Fruit fly (Drosophila melanogaster) whole organism, embryonic: ENCODE measurements around the gene Rbp1-like.

Source experiments
- Atf6 ChIP-seq: fragments of 200-800 bp; sonication (Bioruptor generic); IDR thresholded peaks from 2 replicates; pipeline ENCODE4 v1.3.6; 2022; ENCODE audit warnings: missing biosample characterization, missing genetic modification characterization
- Bdp1 ChIP-seq: fragments of 200-800 bp; sonication (Bioruptor generic); optimal IDR thresholded peaks from 3 replicates; lab custom pipeline; 2016; ENCODE audit warnings: missing biosample characterization, missing genetic modification characterization
- CG10366 ChIP-seq: fragments of 200-800 bp; sonication (Bioruptor generic); IDR thresholded peaks from 2 replicates; pipeline ENCODE4 v1.3.6; 2022; ENCODE audit warnings: missing biosample characterization, missing genetic modification characterization
- CG11085 ChIP-seq: fragments of 200-800 bp; sonication (Bioruptor generic); IDR thresholded peaks from 2 replicates; pipeline ENCODE4 v1.3.6; 2022; ENCODE audit warnings: missing biosample characterization, missing genetic modification characterization
- CG12236 ChIP-seq: fragments of 200-800 bp; sonication (Bioruptor generic); optimal IDR thresholded peaks from 2 replicates; lab custom pipeline; 2016; ENCODE audit warnings: missing biosample characterization, missing genetic modification characterization
- CG13287 ChIP-seq: fragments of 200-800 bp; sonication (Bioruptor generic); IDR thresholded peaks from 2 replicates; pipeline ENCODE4 v1.3.6; 2022; ENCODE audit warnings: missing biosample characterization, missing genetic modification characterization; ENCODE audit not compliant: partially characterized antibody
- CG14050 ChIP-seq: fragments of 200-800 bp; sonication (Bioruptor generic); IDR thresholded peaks from 3 replicates; pipeline ENCODE4 v1.3.6; 2022; ENCODE audit warnings: missing biosample characterization, missing genetic modification characterization
- CG15011 ChIP-seq: fragments of 200-800 bp; sonication (Bioruptor generic); optimal IDR thresholded peaks from 3 replicates; lab custom pipeline; 2018; ENCODE audit warnings: missing biosample characterization, mild to moderate bottlenecking, missing genetic modification characterization
- CG17912 ChIP-seq: fragments of 200-800 bp; sonication (Bioruptor generic); optimal IDR thresholded peaks from 2 replicates; lab custom pipeline; 2018; ENCODE audit warnings: missing biosample characterization, mild to moderate bottlenecking, missing genetic modification characterization
- CG1832 ChIP-seq: fragments of 200-800 bp; sonication (Bioruptor generic); optimal IDR thresholded peaks from 2 replicates; lab custom pipeline; 2017; ENCODE audit warnings: missing biosample characterization, mild to moderate bottlenecking, missing genetic modification characterization, inconsistent platforms
- CG31224 ChIP-seq: fragments of 200-800 bp; sonication (Bioruptor generic); IDR thresholded peaks from 2 replicates; pipeline ENCODE4 v1.3.6; 2022; ENCODE audit warnings: missing biosample characterization, missing genetic modification characterization
- CG3995 ChIP-seq: fragments of 200-800 bp; sonication (Bioruptor generic); optimal IDR thresholded peaks from 3 replicates; lab custom pipeline; 2016; ENCODE audit warnings: missing biosample characterization, missing genetic modification characterization
- CG4282 ChIP-seq: fragments of 200-800 bp; sonication (Bioruptor generic); optimal IDR thresholded peaks from 2 replicates; lab custom pipeline; 2016; ENCODE audit warnings: missing biosample characterization, missing genetic modification characterization
- CG5245 ChIP-seq: fragments of 200-800 bp; sonication (Bioruptor generic); optimal IDR thresholded peaks from 3 replicates; lab custom pipeline; 2016; ENCODE audit warnings: missing biosample characterization, missing genetic modification characterization
- CG7963 ChIP-seq: fragments of 200-800 bp; sonication (Bioruptor generic); IDR thresholded peaks from 3 replicates; pipeline ENCODE4 v1.3.6; 2022; ENCODE audit warnings: missing biosample characterization, missing genetic modification characterization; ENCODE audit not compliant: partially characterized antibody
- CG8290 ChIP-seq, 3 experiments: fragments of 200-800 bp; sonication (Bioruptor generic); optimal IDR thresholded peaks; 2 replicates each; lab custom pipeline; 2016 to 2019; ENCODE audit warnings: missing biosample characterization in 3 of 3, missing genetic modification characterization in 3 of 3, mild to moderate bottlenecking in 2 of 3, moderate library complexity in 1 of 3
- CG9797 ChIP-seq: fragments of 200-800 bp; sonication (Bioruptor generic); optimal IDR thresholded peaks from 3 replicates; lab custom pipeline; 2018; ENCODE audit warnings: missing biosample characterization, mild to moderate bottlenecking, missing genetic modification characterization
- D ChIP-seq, 2 experiments: fragments of 200-800 bp in 1 of 2; fragments of >200 bp in 1 of 2; sonication (Bioruptor generic) in 1 of 2; optimal IDR thresholded peaks; 2 replicates in 1 of 2; 3 replicates in 1 of 2; lab custom pipeline; 2017; ENCODE audit warnings: mild to moderate bottlenecking in 1 of 2, missing biosample characterization in 1 of 2, missing genetic modification characterization in 1 of 2, missing genetic modification reagents in 1 of 2
- NFAT ChIP-seq: fragments of 200-800 bp; sonication (Bioruptor generic); IDR thresholded peaks from 2 replicates; pipeline ENCODE4 v1.3.6; 2022; ENCODE audit warnings: missing biosample characterization, missing genetic modification characterization
- Pdp1 ChIP-seq, 2 experiments: fragments of 200-800 bp; sonication (Bioruptor generic); optimal IDR thresholded peaks; 3 replicates each; lab custom pipeline; 2016; ENCODE audit warnings: missing biosample characterization in 2 of 2, missing genetic modification characterization in 2 of 2, mild to moderate bottlenecking in 1 of 2, moderate library complexity in 1 of 2
- Poxn ChIP-seq: fragments of 200-800 bp; sonication (Bioruptor generic); IDR thresholded peaks from 2 replicates; pipeline ENCODE4 v1.3.6; 2022; ENCODE audit warnings: missing biosample characterization, missing genetic modification characterization
- Side ChIP-seq: fragments of 200-800 bp; sonication (Bioruptor generic); optimal IDR thresholded peaks from 2 replicates; lab custom pipeline; 2016; ENCODE audit warnings: missing biosample characterization, missing genetic modification characterization
- Spps ChIP-seq: fragments of 200-800 bp; sonication (Bioruptor generic); optimal IDR thresholded peaks from 2 replicates; lab custom pipeline; 2018; ENCODE audit warnings: missing biosample characterization, mild to moderate bottlenecking, missing genetic modification characterization
- Sry-β ChIP-seq: fragments of 200-800 bp; sonication (Bioruptor generic); optimal IDR thresholded peaks from 2 replicates; lab custom pipeline; 2018; ENCODE audit warnings: missing biosample characterization, mild to moderate bottlenecking, missing genetic modification characterization, moderate library complexity
- Xbp1 ChIP-seq: fragments of 200-800 bp; sonication (Bioruptor generic); optimal IDR thresholded peaks from 3 replicates; lab custom pipeline; 2016; ENCODE audit warnings: missing biosample characterization, mild to moderate bottlenecking, missing genetic modification characterization
- ac ChIP-seq: fragments of 200-800 bp; sonication (Bioruptor generic); optimal IDR thresholded peaks from 3 replicates; lab custom pipeline; 2017; ENCODE audit warnings: missing biosample characterization, mild to moderate bottlenecking, missing genetic modification characterization
- chinmo ChIP-seq: fragments of 200-800 bp; sonication (Bioruptor generic); IDR thresholded peaks from 4 replicates; pipeline ENCODE4 v1.3.6; 2022; ENCODE audit warnings: missing biosample characterization, missing genetic modification characterization; ENCODE audit not compliant: partially characterized antibody
- crc ChIP-seq: fragments of 200-800 bp; sonication (Bioruptor generic); optimal IDR thresholded peaks from 2 replicates; lab custom pipeline; 2016; ENCODE audit warnings: missing biosample characterization, missing genetic modification characterization
- crol ChIP-seq: fragments of 200-800 bp; sonication (Bioruptor generic); IDR thresholded peaks from 2 replicates; pipeline ENCODE4 v1.3.6; 2022; ENCODE audit warnings: missing biosample characterization, missing genetic modification characterization
- crp ChIP-seq, 2 experiments: fragments of 200-800 bp; sonication (Bioruptor generic); optimal IDR thresholded peaks; 2 replicates in 1 of 2; 3 replicates in 1 of 2; lab custom pipeline; 2017; ENCODE audit warnings: missing biosample characterization in 2 of 2, missing genetic modification characterization in 2 of 2, mild to moderate bottlenecking in 1 of 2, moderate library complexity in 1 of 2
- da ChIP-seq: fragments of 200-800 bp; sonication (Bioruptor generic); optimal IDR thresholded peaks from 2 replicates; lab custom pipeline; 2016; ENCODE audit warnings: missing biosample characterization, missing genetic modification characterization
- dan ChIP-seq: fragments of 200-800 bp; sonication (Bioruptor generic); IDR thresholded peaks from 2 replicates; pipeline ENCODE4 v1.3.6; 2022; ENCODE audit warnings: missing biosample characterization, missing genetic modification characterization
- dmrt99B ChIP-seq: fragments of 200-800 bp; sonication (Bioruptor generic); optimal IDR thresholded peaks from 2 replicates; lab custom pipeline; 2018; ENCODE audit warnings: missing biosample characterization, mild to moderate bottlenecking, missing genetic modification characterization, moderate library complexity
- eve ChIP-seq, 2 experiments: fragments of >200 bp; optimal IDR thresholded peaks; 2 replicates each; lab custom pipeline; 2017; ENCODE audit warnings: missing biosample characterization in 2 of 2, missing genetic modification characterization in 2 of 2
- exex ChIP-seq: fragments of 200-800 bp; sonication (Bioruptor generic); optimal IDR thresholded peaks from 4 replicates; lab custom pipeline; 2018; ENCODE audit warnings: missing biosample characterization, mild to moderate bottlenecking, missing genetic modification characterization, moderate library complexity
- fd102C ChIP-seq: fragments of 200-800 bp; sonication (Bioruptor generic); optimal IDR thresholded peaks from 2 replicates; lab custom pipeline; 2018; ENCODE audit warnings: missing biosample characterization, mild to moderate bottlenecking, missing genetic modification characterization, moderate library complexity
- fru ChIP-seq: fragments of >200 bp; optimal IDR thresholded peaks from 2 replicates; lab custom pipeline; 2017
- grn ChIP-seq: fragments of 200-800 bp; sonication (Bioruptor generic); optimal IDR thresholded peaks from 3 replicates; lab custom pipeline; 2017; ENCODE audit warnings: missing biosample characterization, missing genetic modification characterization
- insv ChIP-seq, 2 experiments: fragments of 200-800 bp; sonication (Bioruptor generic); optimal IDR thresholded peaks; 3 replicates each; lab custom pipeline; 2016 to 2018; ENCODE audit warnings: missing biosample characterization in 2 of 2, missing genetic modification characterization in 2 of 2
- jumu ChIP-seq: fragments of 200-800 bp; sonication (Bioruptor generic); optimal IDR thresholded peaks from 3 replicates; lab custom pipeline; 2016; ENCODE audit warnings: missing biosample characterization, missing genetic modification characterization
- kni ChIP-seq: fragments of 200-800 bp; sonication (Bioruptor generic); optimal IDR thresholded peaks from 3 replicates; lab custom pipeline; 2017; ENCODE audit warnings: mild to moderate bottlenecking, missing biosample characterization, missing genetic modification reagents, missing genetic modification characterization
- lola ChIP-seq, 3 experiments: fragments of >200 bp in 2 of 3; fragments of 200-800 bp in 1 of 3; sonication (Bioruptor generic) in 1 of 3; optimal IDR thresholded peaks; 2 replicates each; lab custom pipeline; 2017 to 2019; ENCODE audit warnings: missing biosample characterization in 3 of 3, missing genetic modification characterization in 3 of 3, mild to moderate bottlenecking in 1 of 3, moderate library complexity in 1 of 3
- peb ChIP-seq: fragments of 200-800 bp; sonication (Bioruptor generic); IDR thresholded peaks from 2 replicates; pipeline ENCODE4 v1.3.6; 2022; ENCODE audit warnings: missing biosample characterization, missing genetic modification characterization
- seq ChIP-seq: fragments of 200-800 bp; sonication (Bioruptor generic); IDR thresholded peaks from 2 replicates; pipeline ENCODE4 v1.3.6; 2022; ENCODE audit warnings: missing biosample characterization, missing genetic modification characterization
- sima ChIP-seq: fragments of 200-800 bp; sonication (Bioruptor generic); optimal IDR thresholded peaks from 2 replicates; lab custom pipeline; 2016; ENCODE audit warnings: missing biosample characterization, missing genetic modification characterization
- sob ChIP-seq: fragments of 200-800 bp; sonication (Bioruptor generic); IDR thresholded peaks from 2 replicates; pipeline ENCODE4 v1.3.6; 2022; ENCODE audit warnings: missing biosample characterization, missing genetic modification characterization
- sug ChIP-seq: fragments of 200-800 bp; optimal IDR thresholded peaks from 2 replicates; lab custom pipeline; 2019; ENCODE audit warnings: missing biosample characterization, mild to moderate bottlenecking, missing genetic modification characterization, moderate library complexity
- unc-4 ChIP-seq: fragments of 200-800 bp; sonication (Bioruptor generic); IDR thresholded peaks from 2 replicates; pipeline ENCODE4 v1.3.6; 2022; ENCODE audit warnings: missing biosample characterization, missing genetic modification characterization; ENCODE audit not compliant: partially characterized antibody
- zen ChIP-seq: fragments of 200-800 bp; sonication (Bioruptor generic); optimal IDR thresholded peaks from 3 replicates; lab custom pipeline; 2018; ENCODE audit warnings: missing biosample characterization, mild to moderate bottlenecking, missing genetic modification characterization, moderate library complexity

The Rbp1-like gene

DNA sequence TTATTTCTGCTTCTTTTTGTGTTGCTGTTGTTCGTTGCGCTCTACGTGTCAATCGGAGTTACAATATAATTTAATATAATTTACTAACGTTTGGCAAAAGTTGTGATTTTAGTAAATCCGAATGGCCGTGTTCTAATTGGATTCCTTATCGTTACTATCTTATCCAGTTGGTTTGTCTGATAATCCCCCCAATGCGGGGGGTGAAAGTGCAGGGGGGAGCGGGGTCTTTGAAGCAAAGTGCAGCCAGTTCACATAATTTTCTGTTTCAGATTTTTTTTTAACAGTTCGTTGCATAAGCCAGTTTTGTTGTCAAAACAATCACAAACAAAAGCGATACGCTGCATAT lies 13.0 kb downstream of the Rbp1-like start:
- TF ChIP-seq kni (no peak), insv (GFP tag; optimal IDR thresholded peaks at IDR 0.05; lab: Kevin White, UChicago) (peak in 1 of 2 experiments; percentile 20), jumu (GFP tag; lab: Kevin White, UChicago) (no peak), NFAT (no peak), Poxn (GFP tag; lab: Robert Waterston, UW) (no peak), Spps (no peak), peb (no peak), fru (lab: Kevin White, UChicago) (no peak), dan (GFP tag; lab: Robert Waterston, UW) (no peak), sug (peak; percentile 65), crc (GFP tag; lab: Kevin White, UChicago) (no peak), zen (tag; lab: Kevin White, UChicago) (no peak), CG1832 (GFP tag; lab: Kevin White, UChicago) (no peak), chinmo (GFP tag; lab: Robert Waterston, UW) (no peak), crol (peak; percentile 69), CG10366 (GFP tag; lab: Robert Waterston, UW) (no peak), exex (tag; lab: Kevin White, UChicago) (peak; percentile 18), sima (GFP tag; lab: Kevin White, UChicago) (no peak), CG14050 (GFP tag; lab: Robert Waterston, UW) (no peak), Pdp1 (GFP tag; optimal IDR thresholded peaks at IDR 0.05; lab: Kevin White, UChicago) (peak in 1 of 2 experiments; percentile 46), eve (GFP tag; optimal IDR thresholded peaks at IDR 0.05; lab: Kevin White, UChicago) (peak in 1 of 2 experiments; percentile 9), Xbp1 (GFP tag; lab: Kevin White, UChicago) (no peak), Atf6 (GFP tag; lab: Robert Waterston, UW) (no peak), CG8290 (GFP tag; optimal IDR thresholded peaks at IDR 0.05; lab: Kevin White, UChicago) (no peak), CG8290 (tag; optimal IDR thresholded peaks at IDR 0.05; lab: Kevin White, UChicago) (no peak), Sry-β (GFP tag; lab: Kevin White, UChicago) (no peak), CG4282 (GFP tag; lab: Kevin White, UChicago) (no peak), grn (GFP tag; lab: Kevin White, UChicago) (peak; percentile 2), seq (GFP tag; lab: Robert Waterston, UW) (no peak), da (no peak), sob (no peak), CG12236 (GFP tag; lab: Kevin White, UChicago) (no peak), ac (GFP tag; lab: Kevin White, UChicago) (no peak), D (optimal IDR thresholded peaks at IDR 0.05; lab: Kevin White, UChicago) (no peak), D (GFP tag; optimal IDR thresholded peaks at IDR 0.05; lab: Kevin White, UChicago) (no peak), lola (GFP tag; optimal IDR thresholded peaks at IDR 0.05; lab: Kevin White, UChicago) (no peak), Bdp1 (GFP tag; lab: Kevin White, UChicago) (no peak), CG17912 (GFP tag; lab: Kevin White, UChicago) (no peak), fd102C (GFP tag; lab: Kevin White, UChicago) (no peak), CG11085 (no peak)
- TF ChIP-seq, all 482 proteins: peak for 7

DNA sequence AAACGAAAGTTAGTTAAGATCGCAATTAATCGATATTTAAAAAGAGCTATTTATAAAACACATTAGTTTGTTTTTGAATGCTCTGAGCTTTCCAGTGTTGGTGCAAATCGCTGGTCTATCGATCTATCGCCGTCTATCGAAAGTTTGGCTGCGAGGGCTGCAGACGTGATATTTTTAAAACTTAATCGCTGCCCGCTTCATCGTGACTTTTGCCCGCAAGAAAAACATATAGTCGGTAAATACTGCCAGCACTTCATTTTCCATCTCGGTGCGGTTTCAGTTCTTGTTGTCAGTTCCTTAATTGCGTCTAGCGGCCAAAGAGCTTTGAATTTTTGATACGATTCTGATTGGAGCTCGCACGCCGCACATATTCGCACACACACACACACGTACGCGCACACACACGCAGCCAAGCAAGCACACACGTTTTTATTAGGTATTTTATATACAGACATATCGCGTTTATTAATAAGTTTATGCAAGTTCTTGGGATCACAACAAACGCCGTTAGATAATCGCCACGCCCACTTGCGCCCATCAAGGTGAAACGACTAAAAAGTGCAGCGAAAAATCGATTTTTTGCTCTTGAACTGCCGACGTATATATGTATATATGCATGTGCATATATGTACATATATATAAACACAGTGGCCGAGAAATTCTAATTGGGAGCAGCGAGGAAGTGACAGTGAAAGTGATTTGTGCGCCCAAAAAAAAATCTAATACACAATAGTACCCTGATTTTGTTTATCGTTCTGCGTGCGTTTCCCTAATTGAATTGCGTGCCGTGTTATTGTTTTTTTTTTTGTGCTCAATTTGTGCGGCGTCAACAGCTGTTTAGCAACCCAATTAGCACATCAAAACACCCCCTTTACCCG lies 13.6 kb downstream of the Rbp1-like start:
- TF ChIP-seq unc-4 (peak; percentile 60), CG14050 (GFP tag; lab: Robert Waterston, UW) (no peak), CG3995 (GFP tag; lab: Kevin White, UChicago) (peak; percentile 96), CG13287 (peak; percentile 76), CG9797 (no peak), crp (GFP tag; optimal IDR thresholded peaks at IDR 0.05; lab: Kevin White, UChicago) (peak in 1 of 2 experiments; percentile 3), CG7963 (GFP tag; lab: Robert Waterston, UW) (0 out of 3 replicates have a peak, but pooled peaks have one; percentile 42), CG31224 (no peak), CG5245 (GFP tag; lab: Kevin White, UChicago) (no peak), dmrt99B (tag; lab: Kevin White, UChicago) (no peak), Side (peak; percentile 18), CG15011 (GFP tag; lab: Kevin White, UChicago) (no peak)
